Fruit fly (Drosophila melanogaster): ENCODE results near the gene jar.

Gene jar

dm6 chr3R:24283582-24284085, 12.6 kb upstream of the jar start, which contains the start of gene CG6356 (continued):
- TF ChIP-seq CG14050 (GFP tag; IDR thresholded peaks at IDR 0.05) (no peak), cas (GFP tag; IDR thresholded peaks at IDR 0.05) (no peak), CG17385 (GFP tag; optimal IDR thresholded peaks at IDR 0.05) (no peak), CG2875 (GFP tag; optimal IDR thresholded peaks at IDR 0.05) (peak; percentile 26), Med (GFP tag) (peak; percentile 58), NFAT (GFP tag; IDR thresholded peaks at IDR 0.05) (0 out of 2 replicates have a peak, but pooled peaks have one; percentile 33), Abd-B (GFP tag; optimal IDR thresholded peaks at IDR 0.05) (no peak), emc (GFP tag; optimal IDR thresholded peaks at IDR 0.05) (no peak), CG6254 (GFP tag; optimal IDR thresholded peaks at IDR 0.05) (peak; percentile 12), Trl (optimal IDR thresholded peaks at IDR 0.05) (no peak), Trl (GFP tag; optimal IDR thresholded peaks at IDR 0.05) (no peak), vvl (GFP tag; IDR thresholded peaks at IDR 0.05) (peak; percentile 58), tx (GFP tag; optimal IDR thresholded peaks at IDR 0.05) (no peak), CG8924 (tag; optimal IDR thresholded peaks at IDR 0.05) (no peak), CG7556 (GFP tag; optimal IDR thresholded peaks at IDR 0.05) (no peak), Hmx (GFP tag; optimal IDR thresholded peaks at IDR 0.05) (no peak), CG6175 (GFP tag; IDR thresholded peaks at IDR 0.05) (0 out of 3 replicates have a peak, but pooled peaks have one; percentile 23), sug (tag; optimal IDR thresholded peaks at IDR 0.05) (peak; percentile 58), Rfx (GFP tag; IDR thresholded peaks at IDR 0.05) (peak; percentile 37), al (GFP tag; IDR thresholded peaks at IDR 0.05) (no peak), HLH4C (GFP tag; IDR thresholded peaks at IDR 0.05; ENCODE audit: partially characterized antibody) (no peak), Max (GFP tag; optimal IDR thresholded peaks at IDR 0.05) (no peak), z (GFP tag; IDR thresholded peaks at IDR 0.05) (0 out of 3 replicates have a peak, but pooled peaks have one; percentile 58), CG10147 (GFP tag; optimal IDR thresholded peaks at IDR 0.05) (no peak), pita (GFP tag; optimal IDR thresholded peaks at IDR 0.05) (no peak), NC2β (GFP tag; optimal IDR thresholded peaks at IDR 0.05) (no peak), chinmo (GFP tag; IDR thresholded peaks at IDR 0.05; ENCODE audit: partially characterized antibody) (0 out of 4 replicates have a peak, but pooled peaks have one; percentile 49), fd102C (GFP tag; optimal IDR thresholded peaks at IDR 0.05) (no peak), mirr (GFP tag; optimal IDR thresholded peaks at IDR 0.05) (peak; percentile 5), CG1832 (GFP tag; optimal IDR thresholded peaks at IDR 0.05) (peak; percentile 16), knrl (GFP tag; IDR thresholded peaks at IDR 0.05; ENCODE audit: partially characterized antibody) (no peak), Rx (GFP tag; IDR thresholded peaks at IDR 0.05) (no peak), Jarid2 (GFP tag; optimal IDR thresholded peaks at IDR 0.05) (peak; percentile 57), CG15696 (tag; optimal IDR thresholded peaks at IDR 0.05) (no peak), row (GFP tag; IDR thresholded peaks at IDR 0.05) (no peak), HmgD (GFP tag; optimal IDR thresholded peaks at IDR 0.05) (no peak), CG11456 (GFP tag; IDR thresholded peaks at IDR 0.05) (peak; percentile 69; the same call in 1 of the 3 replicates), croc (GFP tag; conservative IDR thresholded peaks at IDR 0.05) (no peak), CG34422 (GFP tag; IDR thresholded peaks at IDR 0.05) (peak; percentile 64; the same call in 1 of the 3 replicates), Poxn (GFP tag; IDR thresholded peaks at IDR 0.05) (no peak), nom (GFP tag; optimal IDR thresholded peaks at IDR 0.05) (no peak), CG34376 (GFP tag; optimal IDR thresholded peaks at IDR 0.05) (peak; percentile 12), lilli (GFP tag; optimal IDR thresholded peaks at IDR 0.05) (no peak), CG10431 (GFP tag; optimal IDR thresholded peaks at IDR 0.05) (no peak), CG31388 (GFP tag; optimal IDR thresholded peaks at IDR 0.05) (no peak), CG6854 (GFP tag; optimal IDR thresholded peaks at IDR 0.05) (no peak), klu (GFP tag; IDR thresholded peaks at IDR 0.05) (no peak), stc (GFP tag; IDR thresholded peaks at IDR 0.05) (no peak), CG6654 (GFP tag; optimal IDR thresholded peaks at IDR 0.05) (no peak), PHDP (tag; optimal IDR thresholded peaks at IDR 0.05) (no peak), dan (GFP tag; IDR thresholded peaks at IDR 0.05) (no peak)

All from whole organism, embryonic.